Fruit fly (Drosophila melanogaster) whole organism, wandering third instar larva: ENCODE measurements around the gene Sfp24Bd.

Experiments used
- Abd-B ChIP-seq: fragments of >200 bp; optimal IDR thresholded peaks from 2 replicates; lab custom pipeline; 2017; ENCODE audit warnings: missing biosample characterization, missing genetic modification characterization
- br ChIP-seq: fragments of 200-800 bp; sonication (Bioruptor generic); optimal IDR thresholded peaks from 2 replicates; lab custom pipeline; 2016; ENCODE audit warnings: missing biosample characterization, missing genetic modification characterization
- ey ChIP-seq: fragments of 200-800 bp; sonication (Bioruptor generic); optimal IDR thresholded peaks from 2 replicates; lab custom pipeline; 2016; ENCODE audit warnings: missing biosample characterization, missing genetic modification characterization

- TF ChIP-seq ey (GFP tag; lab: Kevin White, UChicago) (no peak), br (no peak), Abd-B (no peak)
These were observed 32.6 kb upstream of the Sfp24Bd start, which contains the start of gene CG43145 for dm6 chr2L:3701526-3701925.
